Worm (Caenorhabditis elegans) whole organism, early embryonic: ENCODE data around the gene clh-3.

Source experiments
- B0310.2 ChIP-seq: sonication (generic microtip); optimal IDR thresholded peaks from 2 replicates; lab custom pipeline; 2016; ENCODE audit warnings: mild to moderate bottlenecking, missing genetic modification characterization, missing compliant biosample characterization
- F13C5.2 ChIP-seq: sonication (generic microtip); optimal IDR thresholded peaks from 2 replicates; lab custom pipeline; 2017; ENCODE audit warnings: mild to moderate bottlenecking, missing genetic modification characterization, inconsistent platforms, missing compliant biosample characterization
- aly-1 ChIP-seq: sonication (generic microtip); optimal IDR thresholded peaks from 2 replicates; lab custom pipeline; 2016; ENCODE audit warnings: missing genetic modification characterization, missing compliant biosample characterization
- ama-1 ChIP-seq: fragments of 150-350 bp; optimal IDR thresholded peaks from 2 replicates; lab custom pipeline; 2014
- ceh-13 ChIP-seq: fragments of 200-800 bp; sonication (Bioruptor generic); optimal IDR thresholded peaks from 2 replicates; lab custom pipeline; 2018; ENCODE audit warnings: mild to moderate bottlenecking, missing genetic modification characterization, missing compliant biosample characterization
- ceh-36 ChIP-seq: sonication (generic microtip); optimal IDR thresholded peaks from 2 replicates; lab custom pipeline; 2016; ENCODE audit warnings: missing genetic modification characterization, inconsistent platforms, missing compliant biosample characterization
- ets-7 ChIP-seq: sonication (generic microtip); optimal IDR thresholded peaks from 2 replicates; lab custom pipeline; 2016; ENCODE audit warnings: missing genotype, missing genetic modification characterization, missing compliant biosample characterization
- flt-1 ChIP-seq: fragments of 200-800 bp; sonication (Bioruptor generic); IDR thresholded peaks from 2 replicates; pipeline ENCODE4 v1.3.6; 2022; ENCODE audit warnings: missing genetic modification characterization, missing compliant biosample characterization
- hmbx-1 ChIP-seq: sonication (generic microtip); optimal IDR thresholded peaks from 2 replicates; lab custom pipeline; 2016; ENCODE audit warnings: mild to moderate bottlenecking, missing genetic modification characterization, missing compliant biosample characterization
- hmg-4 ChIP-seq: fragments of 200-800 bp; sonication (Bioruptor generic); optimal IDR thresholded peaks from 2 replicates; lab custom pipeline; 2018; ENCODE audit warnings: mild to moderate bottlenecking, missing genetic modification characterization, missing compliant biosample characterization
- hnd-1 ChIP-seq: sonication (generic microtip); optimal IDR thresholded peaks from 2 replicates; lab custom pipeline; 2016; ENCODE audit warnings: missing genetic modification characterization, missing compliant biosample characterization
- pes-1 ChIP-seq: fragments of 200-800 bp; sonication (Bioruptor generic); IDR thresholded peaks from 2 replicates; pipeline ENCODE4 v1.3.6; 2022; ENCODE audit warnings: missing genetic modification reagents, missing genetic modification characterization, missing compliant biosample characterization
- scrt-1 ChIP-seq: fragments of 200-800 bp; sonication (Bioruptor generic); IDR thresholded peaks from 2 replicates; pipeline ENCODE4 v1.3.6; 2022; ENCODE audit warnings: missing genetic modification characterization, missing compliant biosample characterization
- sea-1 ChIP-seq: fragments of 200-800 bp; sonication (Bioruptor generic); conservative IDR thresholded peaks from 2 replicates; pipeline ENCODE4 v1.3.6; 2022; ENCODE audit warnings: missing genetic modification characterization, missing compliant biosample characterization
- tbx-11 ChIP-seq: fragments of 200-800 bp; sonication (Bioruptor generic); IDR thresholded peaks from 2 replicates; pipeline ENCODE4 v1.3.6; 2022; ENCODE audit warnings: missing genetic modification characterization, missing compliant biosample characterization
- tbx-37 ChIP-seq: fragments of 200-800 bp; sonication (Bioruptor generic); conservative IDR thresholded peaks from 2 replicates; pipeline ENCODE4 v1.3.6; 2022; ENCODE audit warnings: missing genetic modification reagents, missing genetic modification characterization, missing compliant biosample characterization
- tra-4 ChIP-seq: sonication (generic microtip); optimal IDR thresholded peaks from 2 replicates; lab custom pipeline; 2017; ENCODE audit warnings: missing genetic modification characterization, missing compliant biosample characterization

Gene clh-3

DNA sequence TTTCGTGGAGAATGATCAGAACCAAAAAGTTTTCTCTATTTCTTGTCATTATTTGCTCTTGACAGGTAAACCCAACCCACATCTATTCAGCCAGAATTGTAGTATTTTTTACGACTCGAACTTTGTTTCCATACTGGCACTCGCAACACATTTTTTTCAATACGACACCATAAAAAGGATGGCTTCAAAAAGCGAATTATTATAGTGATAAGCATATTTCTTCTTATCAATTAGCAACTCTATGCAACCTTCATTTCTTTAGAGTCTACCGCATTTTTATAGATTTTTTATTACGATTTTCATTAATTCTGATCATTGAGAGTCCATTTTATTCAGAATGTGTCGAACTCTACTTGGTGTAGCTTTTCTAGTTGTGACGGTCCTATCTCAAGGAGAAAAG, 6.8 kb upstream of the clh-3 start, which contains the start of gene ctsa-3.1:
ctsa-3.1 (plus strand) TSS at position 337 of the 400 bp plus-strand sequence.
- no peak for TF ChIP-seq pes-1 (GFP tag; lab: Robert Waterston, UW)
- TF ChIP-seq ceh-13 (GFP tag; lab: Kevin White, UChicago), result no peak
- TF ChIP-seq ceh-36 (tag; lab: Kevin White, UChicago), result no peak
- TF ChIP-seq tbx-37 (GFP tag; lab: Robert Waterston, UW), result no peak
- TF ChIP-seq B0310.2 (tag; lab: Kevin White, UChicago), result no peak
- TF ChIP-seq aly-1 (tag; lab: Kevin White, UChicago), result no peak
- no peak for TF ChIP-seq F13C5.2 (tag; lab: Kevin White, UChicago)
- no peak for TF ChIP-seq hmg-4 (GFP tag; lab: Kevin White, UChicago)
- no peak for TF ChIP-seq scrt-1 (GFP tag; lab: Robert Waterston, UW)
- no peak for TF ChIP-seq ets-7
- no peak for TF ChIP-seq hmbx-1 (tag; lab: Kevin White, UChicago)
- TF ChIP-seq flt-1 (GFP tag; lab: Robert Waterston, UW), result no peak
- no peak for TF ChIP-seq ama-1 (lab: Kevin White, UChicago)

DNA sequence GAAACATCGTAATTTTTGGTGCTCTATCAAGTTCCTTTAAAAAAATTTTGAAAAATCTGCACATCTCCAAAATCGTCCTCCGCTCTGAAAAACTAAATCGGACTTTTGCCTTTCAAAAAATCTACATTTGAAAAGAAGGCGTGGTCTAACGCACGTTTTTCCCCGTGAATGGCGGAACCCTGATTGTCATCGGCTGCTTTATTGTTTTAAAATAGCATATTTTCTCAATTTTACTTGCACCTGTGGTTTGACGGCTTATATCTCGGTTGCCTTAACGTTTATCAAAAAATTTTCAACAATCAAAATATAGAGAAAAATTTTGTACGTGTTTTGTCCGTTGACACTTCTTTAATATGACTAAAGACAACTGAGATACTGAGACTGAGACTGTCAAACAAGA, 6.2 kb upstream of the clh-3 start:
- TF ChIP-seq aly-1 (tag; lab: Kevin White, UChicago) (no peak), tbx-11 (no peak), ets-7 (no peak), pes-1 (GFP tag; lab: Robert Waterston, UW) (no peak), ceh-13 (GFP tag; lab: Kevin White, UChicago) (no peak), tbx-37 (GFP tag; lab: Robert Waterston, UW) (no peak), hmbx-1 (tag; lab: Kevin White, UChicago) (no peak), hnd-1 (no peak), sea-1 (no peak), ama-1 (lab: Kevin White, UChicago) (no peak), F13C5.2 (tag; lab: Kevin White, UChicago) (no peak)

DNA sequence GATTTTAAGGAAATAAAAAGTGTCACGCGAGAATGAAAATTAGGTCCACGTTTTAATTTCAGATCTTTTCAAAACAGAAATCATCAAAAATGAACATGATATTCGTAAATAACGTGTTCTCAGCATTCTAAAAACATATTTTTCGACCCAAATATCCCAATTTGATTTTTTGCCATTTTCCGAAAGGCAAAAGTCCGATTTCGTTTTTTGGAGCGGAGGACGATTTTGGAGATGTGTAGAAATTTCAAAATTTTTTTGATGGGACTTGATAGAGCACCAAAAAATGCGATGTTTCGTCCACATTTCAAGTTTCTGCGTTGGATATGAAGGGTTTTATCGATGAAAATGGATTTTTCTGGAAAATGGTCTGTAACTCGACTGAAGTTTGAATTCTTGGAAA, 5.0 kb upstream of the clh-3 start:
- no peak for TF ChIP-seq hmbx-1 (tag; lab: Kevin White, UChicago)
- no peak for TF ChIP-seq scrt-1 (GFP tag; lab: Robert Waterston, UW)
- no peak for TF ChIP-seq hnd-1
- no peak for TF ChIP-seq ceh-36 (tag; lab: Kevin White, UChicago)
- TF ChIP-seq B0310.2 (tag; lab: Kevin White, UChicago), result no peak
- TF ChIP-seq tbx-37 (GFP tag; lab: Robert Waterston, UW), result no peak
- no peak for TF ChIP-seq F13C5.2 (tag; lab: Kevin White, UChicago)
- TF ChIP-seq tra-4, result no peak
- TF ChIP-seq ama-1 (lab: Kevin White, UChicago), result no peak
- no peak for TF ChIP-seq hmg-4 (GFP tag; lab: Kevin White, UChicago)
- TF ChIP-seq aly-1 (tag; lab: Kevin White, UChicago), result no peak
- no peak for TF ChIP-seq sea-1
- no peak for TF ChIP-seq pes-1 (GFP tag; lab: Robert Waterston, UW)
- TF ChIP-seq ets-7, result no peak
- TF ChIP-seq flt-1 (GFP tag; lab: Robert Waterston, UW), result no peak
- no peak for TF ChIP-seq tbx-11
- no peak for TF ChIP-seq ceh-13 (GFP tag; lab: Kevin White, UChicago)

DNA sequence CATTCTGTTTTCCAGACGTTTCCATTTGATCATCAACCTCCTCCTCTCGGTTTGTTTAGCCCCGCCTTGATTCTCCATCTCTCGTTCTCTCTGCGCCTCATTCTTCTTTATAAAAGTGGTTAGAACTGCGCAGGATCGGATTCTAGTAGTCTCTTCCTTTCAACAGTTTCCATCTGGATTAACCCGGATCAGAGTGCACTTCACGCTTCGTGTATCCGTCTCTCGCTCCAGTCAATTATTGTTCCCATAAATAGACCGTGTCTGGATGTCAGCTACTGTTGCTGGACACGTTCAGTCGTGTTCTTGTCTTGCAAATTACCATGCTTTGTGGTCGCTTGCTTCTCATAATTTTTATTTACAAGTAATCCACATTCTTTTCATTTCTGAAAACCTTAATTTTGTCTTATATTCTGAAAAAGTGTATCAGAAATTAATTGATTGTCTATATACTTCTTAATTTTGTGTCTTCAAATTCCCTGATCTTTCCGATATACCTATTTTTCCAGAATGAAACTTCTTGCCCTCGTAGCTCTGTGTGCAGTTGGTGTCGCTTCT, 3.0 kb upstream of the clh-3 start, which contains the start of gene F32A5.4:
F32A5.4 (plus strand) TSS at position 505 of the 555 bp plus-strand sequence.
- TF ChIP-seq pes-1 (GFP tag; lab: Robert Waterston, UW), result no peak
- TF ChIP-seq aly-1 (tag; lab: Kevin White, UChicago), result no peak
- TF ChIP-seq F13C5.2 (tag; lab: Kevin White, UChicago), result no peak
- TF ChIP-seq ceh-13 (GFP tag; lab: Kevin White, UChicago), result no peak
- no peak for TF ChIP-seq hmbx-1 (tag; lab: Kevin White, UChicago)
- no peak for TF ChIP-seq ceh-36 (tag; lab: Kevin White, UChicago)
- no peak for TF ChIP-seq scrt-1 (GFP tag; lab: Robert Waterston, UW)
- TF ChIP-seq sea-1, result no peak
- TF ChIP-seq flt-1 (GFP tag; lab: Robert Waterston, UW), result no peak
- TF ChIP-seq tra-4, result no peak
- no peak for TF ChIP-seq hnd-1
- TF ChIP-seq ets-7, result no peak
- TF ChIP-seq hmg-4 (GFP tag; lab: Kevin White, UChicago), result no peak
- TF ChIP-seq tbx-37 (GFP tag; lab: Robert Waterston, UW), result no peak
- no peak for TF ChIP-seq B0310.2 (tag; lab: Kevin White, UChicago)
- no peak for TF ChIP-seq tbx-11
- TF ChIP-seq ama-1 (lab: Kevin White, UChicago), result no peak

DNA sequence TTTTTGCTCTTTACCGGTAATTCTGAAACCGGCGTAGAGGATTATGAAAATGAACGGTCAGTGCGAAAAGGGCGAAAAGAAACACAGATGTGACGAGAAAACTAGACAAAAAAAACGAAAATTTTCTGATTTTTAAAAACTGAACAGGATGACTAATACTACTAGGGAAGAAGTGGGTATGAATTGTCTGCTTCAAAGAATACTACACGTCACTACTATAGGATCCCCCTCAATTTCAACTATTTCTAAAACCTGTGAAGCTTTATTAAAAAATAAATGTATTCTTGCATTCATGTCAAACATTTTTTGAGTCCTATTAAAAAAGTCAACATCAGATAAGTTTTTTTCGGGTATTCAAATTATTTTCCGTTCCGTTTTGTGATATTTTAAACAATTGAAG, 1.6 kb downstream of the clh-3 start:
- TF ChIP-seq ceh-36 (tag; lab: Kevin White, UChicago), result no peak
- TF ChIP-seq ceh-13 (GFP tag; lab: Kevin White, UChicago), result no peak
- TF ChIP-seq tbx-11, result no peak
- no peak for TF ChIP-seq sea-1
- TF ChIP-seq pes-1 (GFP tag; lab: Robert Waterston, UW), result no peak
- TF ChIP-seq B0310.2 (tag; lab: Kevin White, UChicago), result no peak
- no peak for TF ChIP-seq tra-4
- no peak for TF ChIP-seq flt-1 (GFP tag; lab: Robert Waterston, UW)
- no peak for TF ChIP-seq scrt-1 (GFP tag; lab: Robert Waterston, UW)
- TF ChIP-seq aly-1 (tag; lab: Kevin White, UChicago), result no peak
- no peak for TF ChIP-seq ama-1 (lab: Kevin White, UChicago)
- TF ChIP-seq hmbx-1 (tag; lab: Kevin White, UChicago), result no peak
- no peak for TF ChIP-seq F13C5.2 (tag; lab: Kevin White, UChicago)
- no peak for TF ChIP-seq tbx-37 (GFP tag; lab: Robert Waterston, UW)
- TF ChIP-seq hnd-1, result no peak
- no peak for TF ChIP-seq hmg-4 (GFP tag; lab: Kevin White, UChicago)
- TF ChIP-seq ets-7, result no peak

DNA sequence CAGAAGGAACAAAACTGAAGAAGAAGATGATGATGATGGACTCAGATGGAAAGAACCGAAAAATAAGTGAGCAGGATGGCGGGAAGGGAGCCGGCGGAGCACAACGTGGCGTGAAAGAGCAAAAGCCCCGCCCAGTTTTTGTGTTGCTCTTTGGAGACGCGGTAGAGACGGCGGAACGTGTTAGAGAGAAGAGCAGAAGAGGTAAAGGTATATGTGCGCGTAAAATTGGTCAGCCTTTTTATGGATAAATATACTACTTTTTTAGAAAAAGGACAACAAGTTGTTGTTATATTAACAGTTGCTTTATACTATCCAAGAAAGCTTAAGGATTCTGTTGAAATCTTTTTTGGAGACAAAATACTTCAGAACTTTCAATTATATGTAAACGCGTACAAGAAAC, 8.7 kb downstream of the clh-3 start, which contains the start of gene E04F6.10:
E04F6.10 (minus strand) TSS at position 101 of the 400 bp plus-strand sequence.
- TF ChIP-seq hnd-1, result no peak
- TF ChIP-seq flt-1 (GFP tag; lab: Robert Waterston, UW), result no peak
- TF ChIP-seq tbx-11, result no peak
- no peak for TF ChIP-seq B0310.2 (tag; lab: Kevin White, UChicago)
- TF ChIP-seq F13C5.2 (tag; lab: Kevin White, UChicago), result no peak
- TF ChIP-seq aly-1 (tag; lab: Kevin White, UChicago), result no peak
- TF ChIP-seq ets-7, result no peak
- TF ChIP-seq sea-1, result no peak
- TF ChIP-seq tra-4, result no peak
- no peak for TF ChIP-seq ceh-13 (GFP tag; lab: Kevin White, UChicago)
- no peak for TF ChIP-seq scrt-1 (GFP tag; lab: Robert Waterston, UW)
- no peak for TF ChIP-seq tbx-37 (GFP tag; lab: Robert Waterston, UW)
- TF ChIP-seq ama-1 (lab: Kevin White, UChicago), result no peak
- TF ChIP-seq hmg-4 (GFP tag; lab: Kevin White, UChicago), result no peak
- no peak for TF ChIP-seq ceh-36 (tag; lab: Kevin White, UChicago)
- TF ChIP-seq hmbx-1 (tag; lab: Kevin White, UChicago), result no peak
- no peak for TF ChIP-seq pes-1 (GFP tag; lab: Robert Waterston, UW)
